Fruit fly (Drosophila melanogaster): Measurements from ENCODE around the gene CG18170.

The CG18170 gene

DNA sequence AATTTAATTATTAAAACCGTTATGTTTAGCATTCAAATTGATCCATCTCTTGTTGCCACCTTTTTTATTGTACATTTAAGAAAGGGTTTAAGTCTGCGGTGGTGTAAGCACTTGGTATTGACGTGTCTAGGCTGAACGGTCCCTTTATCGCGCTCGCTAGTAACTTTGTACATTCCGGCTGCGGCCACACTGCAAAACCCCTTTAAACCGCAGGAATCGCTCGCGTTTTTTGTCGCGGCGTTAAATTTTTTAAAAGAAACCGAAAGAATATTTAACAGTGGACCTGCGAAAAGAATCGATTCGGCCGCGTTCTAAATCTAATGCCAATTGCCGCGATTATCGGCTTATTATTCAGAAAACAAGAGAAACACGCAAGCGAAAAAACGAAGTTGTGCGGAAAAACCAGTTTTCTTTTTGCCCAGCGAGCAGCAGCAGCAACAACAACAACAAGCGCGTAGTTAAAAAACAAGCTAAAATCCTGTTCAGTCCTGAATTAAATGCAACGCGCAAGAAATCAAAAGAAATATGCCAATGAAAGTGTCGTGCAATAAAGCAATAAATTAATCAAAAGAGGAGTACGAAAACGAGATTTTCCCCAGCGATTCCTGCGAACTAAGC is 26.2 kb upstream of the CG18170 start, which contains the start of gene CG13917 (continued):
- no peak for TF ChIP-seq CG7556 (GFP tag; optimal IDR thresholded peaks at IDR 0.05)
- no peak for TF ChIP-seq sug (tag; optimal IDR thresholded peaks at IDR 0.05)
- peak; percentile 33 for TF ChIP-seq CG2116 (GFP tag; optimal IDR thresholded peaks at IDR 0.05)
- no peak for TF ChIP-seq tio (GFP tag; optimal IDR thresholded peaks at IDR 0.05)
- no peak for TF ChIP-seq CG11085 (GFP tag; IDR thresholded peaks at IDR 0.05)
- TF ChIP-seq Myb (GFP tag; optimal IDR thresholded peaks at IDR 0.05): peak; percentile 97
- TF ChIP-seq odd (GFP tag; optimal IDR thresholded peaks at IDR 0.05): no peak
- no peak for TF ChIP-seq Dfd (GFP tag; optimal IDR thresholded peaks at IDR 0.05)
- TF ChIP-seq CG7987 (GFP tag; optimal IDR thresholded peaks at IDR 0.05): no peak
- no peak for TF ChIP-seq kah (GFP tag; optimal IDR thresholded peaks at IDR 0.05)
- TF ChIP-seq ems (GFP tag; optimal IDR thresholded peaks at IDR 0.05): peak; percentile 17
- no peak for TF ChIP-seq CkIIα-i1 (GFP tag; IDR thresholded peaks at IDR 0.05)
- TF ChIP-seq CG11093 (GFP tag; IDR thresholded peaks at IDR 0.05): no peak
- TF ChIP-seq CG7745 (tag; optimal IDR thresholded peaks at IDR 0.05): no peak
- TF ChIP-seq chinmo (GFP tag; IDR thresholded peaks at IDR 0.05; ENCODE audit: partially characterized antibody): no peak
- no peak for TF ChIP-seq vnd (GFP tag; IDR thresholded peaks at IDR 0.05; ENCODE audit: partially characterized antibody)
- peak; percentile 60 for TF ChIP-seq Opbp (GFP tag; IDR thresholded peaks at IDR 0.05; ENCODE audit: partially characterized antibody)
- TF ChIP-seq Bgb (GFP tag; IDR thresholded peaks at IDR 0.05; ENCODE audit: partially characterized antibody): peak; percentile 48; the same call in 1 of the 2 replicates
- TF ChIP-seq CG10565 (GFP tag; optimal IDR thresholded peaks at IDR 0.05): no peak
- no peak for TF ChIP-seq CG15269 (tag; optimal IDR thresholded peaks at IDR 0.05)
- no peak for TF ChIP-seq CG17359 (tag; optimal IDR thresholded peaks at IDR 0.05)
- TF ChIP-seq CG10979 (tag; optimal IDR thresholded peaks at IDR 0.05): no peak
- TF ChIP-seq Ada2b (GFP tag; IDR thresholded peaks at IDR 0.05): no peak
- TF ChIP-seq Elba2 (GFP tag; optimal IDR thresholded peaks at IDR 0.05): no peak
- no peak for TF ChIP-seq CG9437 (GFP tag; optimal IDR thresholded peaks at IDR 0.05)
- TF ChIP-seq MBD-R2 (GFP tag; IDR thresholded peaks at IDR 0.05): peak; percentile 65
- no peak for TF ChIP-seq CG11456 (GFP tag; IDR thresholded peaks at IDR 0.05)
- TF ChIP-seq prd (optimal IDR thresholded peaks at IDR 0.05): no peak
- TF ChIP-seq prd (GFP tag; IDR thresholded peaks at IDR 0.05): no peak
- TF ChIP-seq CG15011 (GFP tag; optimal IDR thresholded peaks at IDR 0.05): no peak
- no peak for TF ChIP-seq CG18619 (GFP tag; optimal IDR thresholded peaks at IDR 0.05)
- TF ChIP-seq hth (optimal IDR thresholded peaks at IDR 0.05): no peak
- TF ChIP-seq mld (GFP tag; IDR thresholded peaks at IDR 0.05; ENCODE audit: partially characterized antibody): no peak
- no peak for TF ChIP-seq otp (GFP tag; IDR thresholded peaks at IDR 0.05)
- no peak for TF ChIP-seq ato (GFP tag; IDR thresholded peaks at IDR 0.05; ENCODE audit: partially characterized antibody)
- TF ChIP-seq Atf6 (GFP tag; IDR thresholded peaks at IDR 0.05): no peak
- TF ChIP-seq Hr51 (GFP tag; optimal IDR thresholded peaks at IDR 0.05): no peak
- no peak for TF ChIP-seq ATbp (GFP tag; optimal IDR thresholded peaks at IDR 0.05)
- TF ChIP-seq ase (GFP tag; IDR thresholded peaks at IDR 0.05): no peak
- peak; percentile 65 for TF ChIP-seq pita (GFP tag; optimal IDR thresholded peaks at IDR 0.05)
- peak; percentile 82 for TF ChIP-seq E2f2 (GFP tag; IDR thresholded peaks at IDR 0.05)
- no peak for TF ChIP-seq lov (optimal IDR thresholded peaks at IDR 0.05)
- TF ChIP-seq lov (GFP tag; IDR thresholded peaks at IDR 0.05): no peak
- TF ChIP-seq H2.0 (GFP tag; IDR thresholded peaks at IDR 0.05): no peak
- peak; percentile 25 for TF ChIP-seq CG17829 (tag; optimal IDR thresholded peaks at IDR 0.05)
- 0 out of 2 replicates have a peak, but pooled peaks have one; percentile 21 for TF ChIP-seq cas (GFP tag; IDR thresholded peaks at IDR 0.05)
- no peak for TF ChIP-seq CG12155 (GFP tag; optimal IDR thresholded peaks at IDR 0.05)
- peak; percentile 70 for TF ChIP-seq stwl (tag; optimal IDR thresholded peaks at IDR 0.05)
- TF ChIP-seq fru (optimal IDR thresholded peaks at IDR 0.05): no peak
- no peak for TF ChIP-seq CG14014 (GFP tag; IDR thresholded peaks at IDR 0.05)
- no peak for TF ChIP-seq Oli (tag; optimal IDR thresholded peaks at IDR 0.05)

Measured in whole organism, embryonic.